Worm (Caenorhabditis elegans) whole organism, midembryonic: Measurements from ENCODE around the gene BE10.5.

ENCODE experiments used
- T22C8.4 ChIP-seq: fragments of 200-800 bp; sonication (Bioruptor generic); IDR thresholded peaks from 2 replicates; pipeline ENCODE4 v1.3.6; 2022; ENCODE audit warnings: missing genetic modification characterization, missing compliant biosample characterization
- flt-1 ChIP-seq: fragments of 200-800 bp; sonication (Bioruptor generic); IDR thresholded peaks from 2 replicates; pipeline ENCODE4 v1.3.6; 2022; ENCODE audit warnings: missing genetic modification characterization, missing compliant biosample characterization
- tab-1 ChIP-seq: fragments of 200-800 bp; sonication (Bioruptor generic); IDR thresholded peaks from 2 replicates; pipeline ENCODE4 v1.3.6; 2022; ENCODE audit warnings: missing genetic modification characterization, missing compliant biosample characterization
- ztf-23 ChIP-seq: fragments of 200-800 bp; sonication (Bioruptor generic); IDR thresholded peaks from 2 replicates; pipeline ENCODE4 v1.3.6; 2022; ENCODE audit warnings: missing genetic modification reagents, missing genetic modification characterization, missing compliant biosample characterization

DNA sequence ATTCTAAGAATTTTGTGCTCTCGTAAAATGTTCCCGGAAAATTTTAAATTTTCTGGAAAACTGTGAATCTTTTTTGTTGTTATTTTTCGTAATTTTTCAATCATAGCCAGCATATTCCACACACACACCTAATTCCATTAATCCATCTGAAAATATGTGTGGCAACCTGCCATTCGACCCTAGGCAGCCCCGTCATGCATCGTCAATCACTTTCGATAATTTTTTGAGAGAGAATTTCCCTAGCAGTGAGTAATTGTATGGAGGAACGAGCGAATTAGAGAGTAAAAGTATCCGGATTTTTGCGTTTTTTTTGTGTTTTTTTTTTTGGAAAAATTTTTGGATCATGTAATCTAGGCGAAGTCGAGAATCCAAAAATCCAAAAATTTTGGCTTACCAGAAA is 6.6 kb upstream of the BE10.5 start, which contains the start of gene BE10.4:
- no peak for TF ChIP-seq flt-1 (GFP tag; lab: Robert Waterston, UW)
- TF ChIP-seq T22C8.4 (GFP tag; lab: Robert Waterston, UW) = no peak
- no peak for TF ChIP-seq ztf-23 (GFP tag; lab: Robert Waterston, UW)
- no peak for TF ChIP-seq tab-1 (GFP tag; lab: Robert Waterston, UW)
